Fruit fly (Drosophila melanogaster): ENCODE data around the gene CG5445.

Gene CG5445

dm6 chrX:17282196-17282595, at the start of gene CG5445:
Gene CG5445, plus strand, starts transcription at chrX:17282496.
- TF ChIP-seq CTCF (optimal IDR thresholded peaks at IDR 0.05): no peak
- TF ChIP-seq CG8478 (optimal IDR thresholded peaks at IDR 0.05): no peak

dm6 chrX:17232642-17233041, 49.7 kb upstream of the CG5445 start, which contains the start of gene f:
Gene f, plus strand, starts transcription at chrX:17232942.
- TF ChIP-seq CTCF (optimal IDR thresholded peaks at IDR 0.05) (no peak), CG8478 (optimal IDR thresholded peaks at IDR 0.05) (no peak)

- TF ChIP-seq CTCF (optimal IDR thresholded peaks at IDR 0.05) (no peak), CG8478 (optimal IDR thresholded peaks at IDR 0.05) (no peak)
Observed at dm6 chrX:17236468-17236867, 45.8 kb upstream of the CG5445 start.

- TF ChIP-seq CTCF (optimal IDR thresholded peaks at IDR 0.05): no peak
- no peak for TF ChIP-seq CG8478 (optimal IDR thresholded peaks at IDR 0.05)
Observed at dm6 chrX:17237421-17237820, 44.9 kb upstream of the CG5445 start.

dm6 chrX:17244854-17245253, 37.4 kb upstream of the CG5445 start, which contains the start of gene CG8915:
Gene CG8915, minus strand, starts transcription at chrX:17245001.
- no peak for TF ChIP-seq CTCF (optimal IDR thresholded peaks at IDR 0.05)
- TF ChIP-seq CG8478 (optimal IDR thresholded peaks at IDR 0.05): no peak

- TF ChIP-seq CTCF (optimal IDR thresholded peaks at IDR 0.05) (no peak), CG8478 (optimal IDR thresholded peaks at IDR 0.05) (no peak)
Observed at dm6 chrX:17246916-17247315, 35.4 kb upstream of the CG5445 start, which contains the start of gene CG42854. Gene CG42854, minus strand, starts transcription at chrX:17247016.

dm6 chrX:17249326-17249725, 33.0 kb upstream of the CG5445 start, which contains the start of gene CG8675:
Gene CG8675, minus strand, starts transcription at chrX:17249502.
- peak in 1 of 2 experiments; percentile 48 for TF ChIP-seq CTCF (optimal IDR thresholded peaks at IDR 0.05)
- no peak for TF ChIP-seq CG8478 (optimal IDR thresholded peaks at IDR 0.05)

dm6 chrX:17254094-17254493, 28.2 kb upstream of the CG5445 start:
- TF ChIP-seq CTCF (optimal IDR thresholded peaks at IDR 0.05): no peak
- no peak for TF ChIP-seq CG8478 (optimal IDR thresholded peaks at IDR 0.05)

- TF ChIP-seq CTCF (optimal IDR thresholded peaks at IDR 0.05): no peak
- TF ChIP-seq CG8478 (optimal IDR thresholded peaks at IDR 0.05): no peak
Observed at dm6 chrX:17255677-17256076, 26.6 kb upstream of the CG5445 start.

- no peak for TF ChIP-seq CG8478 (optimal IDR thresholded peaks at IDR 0.05)
- TF ChIP-seq CTCF (optimal IDR thresholded peaks at IDR 0.05): no peak
Observed at dm6 chrX:17262049-17262448, 20.2 kb upstream of the CG5445 start.

- no peak for TF ChIP-seq CG8478 (optimal IDR thresholded peaks at IDR 0.05)
- no peak for TF ChIP-seq CTCF (optimal IDR thresholded peaks at IDR 0.05)
Observed at dm6 chrX:17265402-17266028, 16.8 kb upstream of the CG5445 start.

dm6 chrX:17274798-17275197, 7.5 kb upstream of the CG5445 start:
- no peak for TF ChIP-seq CG8478 (optimal IDR thresholded peaks at IDR 0.05)
- no peak for TF ChIP-seq CTCF (optimal IDR thresholded peaks at IDR 0.05)

dm6 chrX:17282626-17283025, 330 bp downstream of the CG5445 start, which contains the start of gene CG8664:
Gene CG8664, minus strand, starts transcription at chrX:17282726.
- no peak for TF ChIP-seq CTCF (optimal IDR thresholded peaks at IDR 0.05)
- TF ChIP-seq CG8478 (optimal IDR thresholded peaks at IDR 0.05): no peak

- no peak for TF ChIP-seq CG8478 (optimal IDR thresholded peaks at IDR 0.05)
Observed at dm6 chrX:17284400-17284799, 2.1 kb downstream of the CG5445 start, which contains the start of gene CG8661. Gene CG8661, minus strand, starts transcription at chrX:17284500.

dm6 chrX:17285069-17285468, 2.8 kb downstream of the CG5445 start:
- no peak for TF ChIP-seq CG8478 (optimal IDR thresholded peaks at IDR 0.05)
- TF ChIP-seq CTCF (optimal IDR thresholded peaks at IDR 0.05): no peak

dm6 chrX:17289225-17289624, 6.9 kb downstream of the CG5445 start:
- TF ChIP-seq CTCF (optimal IDR thresholded peaks at IDR 0.05) (no peak), CG8478 (optimal IDR thresholded peaks at IDR 0.05) (no peak)

Data from S2 (cell line).